Fruit fly (Drosophila melanogaster): ENCODE data around the gene CG33158.

DNA sequence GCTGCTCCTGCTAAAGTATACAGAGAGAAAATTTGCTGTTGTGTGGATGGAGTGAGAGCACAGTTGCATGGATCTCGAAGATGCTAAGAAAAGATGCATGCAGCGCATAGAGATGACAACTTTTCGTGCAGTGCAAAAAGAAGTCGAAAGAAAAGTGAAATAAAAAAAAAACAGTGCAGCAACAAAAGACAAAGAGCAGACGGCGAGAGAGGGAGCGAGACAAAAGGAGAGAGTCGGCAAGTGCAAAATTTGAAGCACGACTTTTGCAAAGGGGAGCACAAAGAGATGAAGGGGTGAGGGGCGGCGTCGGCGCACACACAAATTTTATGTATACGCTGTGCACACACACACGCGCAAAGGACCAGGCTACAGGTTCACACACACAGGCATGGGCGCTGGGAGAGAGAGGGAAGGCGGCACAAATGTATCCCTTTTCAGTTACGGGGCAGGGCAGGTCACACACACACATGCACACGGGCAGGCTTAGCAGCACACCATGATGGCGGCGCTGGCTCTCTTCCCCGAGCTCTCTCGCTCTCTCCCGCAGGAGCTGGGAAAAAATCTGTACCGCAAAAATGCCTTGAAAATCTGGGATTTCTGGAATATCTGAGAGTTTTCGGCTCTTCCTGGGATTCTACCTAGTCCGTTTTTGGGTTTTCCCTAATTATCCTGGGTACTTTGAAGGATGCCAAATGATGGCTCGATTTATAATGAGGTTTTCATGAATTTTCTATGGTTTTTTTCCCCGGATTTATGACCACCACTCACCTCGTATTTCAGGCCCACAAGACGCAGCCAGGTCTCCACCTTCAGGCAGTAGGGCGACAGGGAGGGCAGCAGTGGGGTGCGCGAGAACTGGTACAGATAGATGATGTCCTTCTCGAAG, 8.9 kb upstream of the CG33158 start:
- no peak for TF ChIP-seq pan (optimal IDR thresholded peaks at IDR 0.05)
- TF ChIP-seq Jra (GFP tag; optimal IDR thresholded peaks at IDR 0.05), result peak; percentile 23
- TF ChIP-seq OdsH (GFP tag; optimal IDR thresholded peaks at IDR 0.05), result peak; percentile 76
- peak; percentile 35 for TF ChIP-seq dmrt93B (GFP tag; optimal IDR thresholded peaks at IDR 0.05)
- TF ChIP-seq rgr (GFP tag; optimal IDR thresholded peaks at IDR 0.05), result peak; percentile 83
- peak; percentile 87 for TF ChIP-seq h (GFP tag; optimal IDR thresholded peaks at IDR 0.05)
- no peak for TF ChIP-seq sv (GFP tag; optimal IDR thresholded peaks at IDR 0.05)
- TF ChIP-seq psq (GFP tag; optimal IDR thresholded peaks at IDR 0.05), result peak; percentile 91
- TF ChIP-seq HLH106 (tag; optimal IDR thresholded peaks at IDR 0.05), result peak; percentile 72
- TF ChIP-seq dl (GFP tag; optimal IDR thresholded peaks at IDR 0.05; ENCODE audit: insufficient read depth in 1 of 2, partially characterized antibody in 2 of 2), result peak; percentile 44 to 53
- no peak for TF ChIP-seq Myc (optimal IDR thresholded peaks at IDR 0.05)
- peak; percentile 65 for TF ChIP-seq CG9705 (GFP tag; optimal IDR thresholded peaks at IDR 0.05)
- TF ChIP-seq Dif (GFP tag; optimal IDR thresholded peaks at IDR 0.05; ENCODE audit: partially characterized antibody), result peak; percentile 78
